Fruit fly (Drosophila melanogaster): ENCODE measurements around the gene CG12880.

dm6 chr3R:27636010-27636584, 49.7 kb upstream of the CG12880 start, which contains the start of the genes CG5611 and Mtl:
- TF ChIP-seq Pif1A (GFP tag; optimal IDR thresholded peaks at IDR 0.05) (peak; percentile 99), rn (GFP tag; IDR thresholded peaks at IDR 0.05) (peak; percentile 100), Pif1B (GFP tag; optimal IDR thresholded peaks at IDR 0.05) (peak; percentile 99), CG17806 (tag; optimal IDR thresholded peaks at IDR 0.05) (peak; percentile 100), CG32121 (GFP tag; IDR thresholded peaks at IDR 0.05) (peak; percentile 100), CG13204 (GFP tag; optimal IDR thresholded peaks at IDR 0.05) (peak; percentile 97)
